Worm (Caenorhabditis elegans): ENCODE results near the gene Y71H2AM.11.

The Y71H2AM.11 gene

ce11 chrIII:2768635-2769034 is 43.7 kb upstream of the Y71H2AM.11 start, which contains the start of gene swsn-3 (continued):
- TF ChIP-seq aha-1 (tag; optimal IDR thresholded peaks at IDR 0.05), result no peak
- peak; percentile 44 for TF ChIP-seq fkh-4 (tag; optimal IDR thresholded peaks at IDR 0.05; ENCODE audit: borderline replicate concordance)
- TF ChIP-seq lir-3 (tag; optimal IDR thresholded peaks at IDR 0.05; ENCODE audit: poor library complexity), result no peak
- peak; percentile 91 for TF ChIP-seq dsc-1 (tag; optimal IDR thresholded peaks at IDR 0.05)
- no peak for TF ChIP-seq tlp-1 (tag; optimal IDR thresholded peaks at IDR 0.05)
- peak; percentile 90 for TF ChIP-seq lin-39 (tag; optimal IDR thresholded peaks at IDR 0.05)
- no peak for TF ChIP-seq zip-4 (GFP tag; optimal IDR thresholded peaks at IDR 0.05)
- TF ChIP-seq nhr-20 (tag; optimal IDR thresholded peaks at IDR 0.05), result peak; percentile 86
- TF ChIP-seq unc-98 (GFP tag; IDR thresholded peaks at IDR 0.05), result peak; percentile 40; the same call in 1 of the 2 replicates
- peak; percentile 77 to 87 (median 84) for TF ChIP-seq dpl-1 (GFP tag; optimal IDR thresholded peaks at IDR 0.05)
- peak; percentile 16 for TF ChIP-seq zag-1 (tag; optimal IDR thresholded peaks at IDR 0.05)
- TF ChIP-seq hlh-4 (tag; optimal IDR thresholded peaks at IDR 0.05), result no peak
- peak; percentile 79 to 87 for TF ChIP-seq lin-35 (GFP tag; optimal IDR thresholded peaks at IDR 0.05)
- TF ChIP-seq ztf-4 (tag; optimal IDR thresholded peaks at IDR 0.05), result peak; percentile 77
- peak; percentile 87 for TF ChIP-seq efl-1 (optimal IDR thresholded peaks at IDR 0.05)
- peak; percentile 83 to 98 for TF ChIP-seq efl-1 (GFP tag; optimal IDR thresholded peaks at IDR 0.05 in 1 of 2)
- peak; percentile 78 for TF ChIP-seq jun-1 (tag; optimal IDR thresholded peaks at IDR 0.05)
- no peak for TF ChIP-seq ces-1 (GFP tag; optimal IDR thresholded peaks at IDR 0.05)
- no peak for TF ChIP-seq mef-2 (tag; optimal IDR thresholded peaks at IDR 0.05)
- peak; percentile 77 for TF ChIP-seq blmp-1 (tag; optimal IDR thresholded peaks at IDR 0.05)
- TF ChIP-seq pqm-1 (tag; optimal IDR thresholded peaks at IDR 0.05), result no peak
- TF ChIP-seq grh-1 (GFP tag; IDR thresholded peaks at IDR 0.05), result peak; percentile 70
- peak; percentile 85 for TF ChIP-seq nhr-19 (GFP tag; conservative IDR thresholded peaks at IDR 0.05)
- peak; percentile 92 for TF ChIP-seq unc-130 (tag; optimal IDR thresholded peaks at IDR 0.05)
- peak; percentile 93 for TF ChIP-seq skn-1 (tag; optimal IDR thresholded peaks at IDR 0.05)
- TF ChIP-seq nhr-237 (tag; optimal IDR thresholded peaks at IDR 0.05), result peak; percentile 34
- peak; percentile 69 for TF ChIP-seq nhr-11 (tag; optimal IDR thresholded peaks at IDR 0.05)
- peak; percentile 48 for TF ChIP-seq aly-2 (tag; optimal IDR thresholded peaks at IDR 0.05)
- peak; percentile 56 for TF ChIP-seq fkh-10 (GFP tag; optimal IDR thresholded peaks at IDR 0.05)
- TF ChIP-seq mdl-1 (tag; optimal IDR thresholded peaks at IDR 0.05), result peak in 1 of 2 experiments; percentile 82
- no peak for TF ChIP-seq unc-30 (tag; optimal IDR thresholded peaks at IDR 0.05)
- peak; percentile 94 to 95 for TF ChIP-seq lsy-2 (tag; optimal IDR thresholded peaks at IDR 0.05)
- peak in 1 of 2 experiments; percentile 82 for TF ChIP-seq ztf-11 (tag; optimal IDR thresholded peaks at IDR 0.05)
- TF ChIP-seq sptf-1 (tag; optimal IDR thresholded peaks at IDR 0.05), result no peak
- no peak for TF ChIP-seq ets-5 (GFP tag; IDR thresholded peaks at IDR 0.05)
- no peak for TF ChIP-seq ama-1 (optimal IDR thresholded peaks at IDR 0.05)
- peak in 2 of 6 experiments; percentile 33 to 83 for TF ChIP-seq elt-3 (tag; optimal IDR thresholded peaks at IDR 0.05)
- TF ChIP-seq nhr-85 (tag), result peak; percentile 94
- TF ChIP-seq lin-15B (tag; optimal IDR thresholded peaks at IDR 0.05), result peak; percentile 93
- TF ChIP-seq nhr-28 (tag; optimal IDR thresholded peaks at IDR 0.05), result no peak
- no peak for TF ChIP-seq ceh-63 (GFP tag; optimal IDR thresholded peaks at IDR 0.05)
- peak; percentile 59 for TF ChIP-seq ceh-88 (GFP tag; IDR thresholded peaks at IDR 0.05)
- TF ChIP-seq nhr-77 (tag; optimal IDR thresholded peaks at IDR 0.05), result peak; percentile 73
- peak; percentile 88 for TF ChIP-seq xbp-1 (tag; optimal IDR thresholded peaks at IDR 0.05)
- peak; percentile 86 for TF ChIP-seq lin-14 (GFP tag; optimal IDR thresholded peaks at IDR 0.05)
- peak; percentile 92 for TF ChIP-seq mep-1 (tag; optimal IDR thresholded peaks at IDR 0.05)
- no peak for TF ChIP-seq mab-9 (GFP tag; IDR thresholded peaks at IDR 0.05)
- peak; percentile 83 for TF ChIP-seq hpl-2 (GFP tag; optimal IDR thresholded peaks at IDR 0.05)
- peak; percentile 34 for TF ChIP-seq sup-37 (GFP tag; optimal IDR thresholded peaks at IDR 0.05)
- TF ChIP-seq fos-1 (tag; optimal IDR thresholded peaks at IDR 0.05), result peak; percentile 59
- peak; percentile 80 for TF ChIP-seq fkh-8 (tag; optimal IDR thresholded peaks at IDR 0.05)
- TF ChIP-seq nhr-90 (tag; optimal IDR thresholded peaks at IDR 0.05; ENCODE audit: poor library complexity), result peak; percentile 91
- TF ChIP-seq isw-1 (GFP tag; IDR thresholded peaks at IDR 0.05), result peak; percentile 84
